Worm (Caenorhabditis elegans) whole organism, early embryonic: ENCODE data around the gene ZC262.4.

Source experiments
- ama-1 ChIP-seq: fragments of 150-350 bp; optimal IDR thresholded peaks from 2 replicates; lab custom pipeline; 2014
- flt-1 ChIP-seq: fragments of 200-800 bp; sonication (Bioruptor generic); IDR thresholded peaks from 2 replicates; pipeline ENCODE4 v1.3.6; 2022; ENCODE audit warnings: missing genetic modification characterization, missing compliant biosample characterization

DNA sequence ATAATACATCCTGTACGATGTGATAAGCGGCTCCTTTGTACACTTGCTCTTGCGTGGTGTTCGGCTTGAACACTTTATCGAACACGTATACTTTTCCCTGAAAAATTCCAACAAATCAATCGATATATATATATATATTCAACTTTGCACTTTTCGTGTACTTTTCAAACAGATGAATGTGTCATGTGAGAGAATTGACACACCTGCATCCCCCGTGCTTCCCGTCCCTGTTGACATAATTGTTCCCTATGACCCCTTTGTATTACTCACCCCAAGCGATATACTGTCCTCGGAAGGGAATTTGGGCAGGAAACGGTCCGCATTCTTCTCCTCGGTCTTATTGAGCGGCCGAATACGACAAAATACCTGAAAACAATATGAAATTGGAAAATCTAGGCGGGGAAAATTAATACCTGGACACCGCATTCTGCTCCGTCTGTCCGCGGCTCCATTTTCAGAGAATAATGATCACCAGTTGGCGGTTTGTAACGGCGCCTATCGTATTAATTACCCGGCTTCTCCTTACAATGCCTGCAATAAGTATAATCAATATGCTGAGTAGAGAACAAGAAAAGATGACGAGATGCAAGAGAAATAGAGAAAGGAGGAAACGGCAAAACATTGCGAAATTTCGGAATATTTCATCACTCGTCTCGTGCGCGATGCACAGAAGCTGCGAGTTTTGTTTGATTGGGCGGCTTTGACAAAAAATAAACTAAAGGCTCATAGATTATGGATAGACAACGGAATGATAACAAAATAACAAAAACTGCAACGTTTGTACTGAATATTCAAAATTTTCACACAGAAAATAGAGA, 20.5 kb upstream of the ZC262.4 start, which contains the start of gene unc-116:
- TF ChIP-seq flt-1 (no peak), ama-1 (no peak)
